Worm (Caenorhabditis elegans) whole organism, mixed stage, embryonic: Measurements from ENCODE around the gene sgn-1.

Experiments
- M03D4.4 ChIP-seq: sonication (generic microtip); optimal IDR thresholded peaks from 2 replicates; lab custom pipeline; 2017; ENCODE audit warnings: mild to moderate bottlenecking, missing genetic modification characterization, missing compliant biosample characterization
- bed-3 ChIP-seq: fragments of 200-800 bp; sonication (Bioruptor generic); optimal IDR thresholded peaks from 3 replicates; lab custom pipeline; 2018; ENCODE audit warnings: mild to moderate bottlenecking, missing genetic modification characterization, moderate library complexity, missing compliant biosample characterization
- ceh-39 ChIP-seq: fragments of 150-350 bp; optimal IDR thresholded peaks from 2 replicates; lab custom pipeline; 2014; ENCODE audit warnings: missing biosample characterization, missing genetic modification characterization
- ceh-43 ChIP-seq: fragments of 200-800 bp; sonication (Bioruptor generic); optimal IDR thresholded peaks from 2 replicates; lab custom pipeline; 2018; ENCODE audit warnings: mild to moderate bottlenecking, missing genetic modification characterization, moderate library complexity, missing compliant biosample characterization
- ceh-83 ChIP-seq: fragments of 200-800 bp; sonication (Bioruptor generic); optimal IDR thresholded peaks from 2 replicates; lab custom pipeline; 2018; ENCODE audit warnings: mild to moderate bottlenecking, missing genetic modification characterization, missing compliant biosample characterization
- cnd-1 ChIP-seq: fragments of 200-800 bp; sonication (Bioruptor generic); optimal IDR thresholded peaks from 2 replicates; lab custom pipeline; 2018; ENCODE audit warnings: mild to moderate bottlenecking, missing genetic modification characterization, missing compliant biosample characterization
- drap-1 ChIP-seq: fragments of 200-800 bp; sonication (Bioruptor generic); optimal IDR thresholded peaks from 3 replicates; lab custom pipeline; 2018; ENCODE audit warnings: mild to moderate bottlenecking, missing genetic modification characterization, missing compliant biosample characterization
- elt-3 ChIP-seq: fragments of 150-350 bp; optimal IDR thresholded peaks from 2 replicates; lab custom pipeline; 2014; ENCODE audit warnings: missing biosample characterization, missing genetic modification characterization
- flh-1 ChIP-seq: fragments of 200-800 bp; sonication (Bioruptor generic); optimal IDR thresholded peaks from 2 replicates; lab custom pipeline; 2018; ENCODE audit warnings: mild to moderate bottlenecking, missing genetic modification characterization, moderate library complexity, missing compliant biosample characterization
- hlh-1 ChIP-seq: fragments of 150-350 bp; optimal IDR thresholded peaks from 2 replicates; lab custom pipeline; 2014; ENCODE audit warnings: missing biosample characterization, missing genetic modification reagents, missing genetic modification characterization
- lin-13 ChIP-seq: fragments of 150-350 bp; optimal IDR thresholded peaks from 2 replicates; lab custom pipeline; 2014; ENCODE audit warnings: missing biosample characterization, missing genetic modification characterization
- lsy-2 ChIP-seq: fragments of 150-350 bp; optimal IDR thresholded peaks from 2 replicates; lab custom pipeline; 2014; ENCODE audit warnings: missing biosample characterization, missing genetic modification characterization
- mab-5 ChIP-seq: fragments of 150-350 bp; optimal IDR thresholded peaks from 2 replicates; lab custom pipeline; 2014; ENCODE audit warnings: missing biosample characterization, missing genetic modification characterization
- mep-1 ChIP-seq: fragments of 150-350 bp; optimal IDR thresholded peaks from 2 replicates; lab custom pipeline; 2017; ENCODE audit warnings: missing biosample characterization, missing genetic modification reagents, missing genetic modification characterization, inconsistent platforms
- mls-2 ChIP-seq: sonication (generic microtip); optimal IDR thresholded peaks from 2 replicates; lab custom pipeline; 2016; ENCODE audit warnings: mild to moderate bottlenecking, missing genetic modification characterization, moderate library complexity, missing compliant biosample characterization
- nhr-12 ChIP-seq: fragments of 150-350 bp; optimal IDR thresholded peaks from 2 replicates; lab custom pipeline; 2014; ENCODE audit warnings: missing biosample characterization, missing genetic modification characterization
- nhr-2 ChIP-seq: fragments of 150-350 bp; optimal IDR thresholded peaks from 2 replicates; lab custom pipeline; 2014; ENCODE audit warnings: missing biosample characterization, missing genetic modification characterization
- nhr-76 ChIP-seq: sonication (generic microtip); optimal IDR thresholded peaks from 2 replicates; lab custom pipeline; 2017; ENCODE audit warnings: missing biosample characterization, missing genetic modification characterization
- pha-4 ChIP-seq: fragments of 150-350 bp; optimal IDR thresholded peaks from 2 replicates; lab custom pipeline; 2018; ENCODE audit warnings: missing biosample characterization, missing genetic modification reagents, missing genetic modification characterization
- sem-2 ChIP-seq: fragments of 200-800 bp; sonication (Bioruptor generic); optimal IDR thresholded peaks from 2 replicates; lab custom pipeline; 2018; ENCODE audit warnings: mild to moderate bottlenecking, missing genetic modification characterization, missing compliant biosample characterization
- sptf-1 ChIP-seq: sonication (generic microtip); optimal IDR thresholded peaks from 2 replicates; lab custom pipeline; 2017; ENCODE audit warnings: mild to moderate bottlenecking, missing genetic modification characterization, moderate library complexity, missing compliant biosample characterization
- tbx-8 ChIP-seq: fragments of 200-800 bp; sonication (Bioruptor generic); optimal IDR thresholded peaks from 2 replicates; lab custom pipeline; 2018; ENCODE audit warnings: mild to moderate bottlenecking, missing genetic modification characterization, moderate library complexity, missing compliant biosample characterization
- unc-120 ChIP-seq: sonication (generic microtip); optimal IDR thresholded peaks from 2 replicates; lab custom pipeline; 2017; ENCODE audit warnings: missing genetic modification characterization, missing compliant biosample characterization; ENCODE audit not compliant: poor library complexity, severe bottlenecking
- unc-39 ChIP-seq: fragments of 150-350 bp; optimal IDR thresholded peaks from 2 replicates; lab custom pipeline; 2014; ENCODE audit warnings: missing biosample characterization, missing genetic modification characterization
- unc-62 ChIP-seq: fragments of 150-350 bp; optimal IDR thresholded peaks from 2 replicates; lab custom pipeline; 2014; ENCODE audit warnings: missing biosample characterization, missing genetic modification reagents, missing genetic modification characterization
- zip-8 ChIP-seq: fragments of 150-350 bp; optimal IDR thresholded peaks from 2 replicates; lab custom pipeline; 2014; ENCODE audit warnings: missing biosample characterization, missing genetic modification characterization
- ztf-11 ChIP-seq: fragments of 150-350 bp; optimal IDR thresholded peaks from 2 replicates; lab custom pipeline; 2014; ENCODE audit warnings: missing biosample characterization, missing genetic modification characterization

Gene sgn-1

ce11 chrII:8822711-8823110 is 39.2 kb upstream of the sgn-1 start:
- no peak for TF ChIP-seq ceh-39 (tag; lab: Kevin White, UChicago)
- TF ChIP-seq mep-1 (tag; lab: Kevin White, UChicago): no peak
- TF ChIP-seq elt-3 (tag; lab: Kevin White, UChicago): no peak
- TF ChIP-seq lsy-2: no peak
- TF ChIP-seq ceh-43 (GFP tag; lab: Kevin White, UChicago): no peak
- TF ChIP-seq, all 35 proteins: peak for 0

ce11 chrII:8821140-8821595 is 37.7 kb upstream of the sgn-1 start, which contains the start of gene F46C5.1:
TSS of gene F46C5.1 (minus strand) at chrII:8821190.
- TF ChIP-seq nhr-2 (tag; lab: Kevin White, UChicago): no peak
- no peak for TF ChIP-seq tbx-8
- no peak for TF ChIP-seq ceh-83
- TF ChIP-seq sem-2 (GFP tag; lab: Kevin White, UChicago): no peak
- no peak for TF ChIP-seq unc-120
- no peak for TF ChIP-seq M03D4.4 (tag; lab: Kevin White, UChicago)
- no peak for TF ChIP-seq cnd-1 (tag; lab: Kevin White, UChicago)
- TF ChIP-seq ztf-11 (tag; lab: Kevin White, UChicago): no peak
- TF ChIP-seq pha-4 (tag; lab: Kevin White, UChicago): no peak
- no peak for TF ChIP-seq ceh-39 (tag; lab: Kevin White, UChicago)
- no peak for TF ChIP-seq hlh-1
- no peak for TF ChIP-seq zip-8 (tag; lab: Kevin White, UChicago)
- TF ChIP-seq flh-1: no peak
- no peak for TF ChIP-seq unc-39 (tag; lab: Kevin White, UChicago)
- no peak for TF ChIP-seq nhr-76 (tag; lab: Kevin White, UChicago)
- TF ChIP-seq mls-2 (tag; lab: Kevin White, UChicago): no peak
- no peak for TF ChIP-seq nhr-12 (tag; lab: Kevin White, UChicago)
- TF ChIP-seq ceh-43 (GFP tag; lab: Kevin White, UChicago): no peak
- TF ChIP-seq drap-1 (GFP tag; lab: Kevin White, UChicago): no peak

- no peak for TF ChIP-seq drap-1 (GFP tag; lab: Kevin White, UChicago)
- TF ChIP-seq unc-120: no peak
- no peak for TF ChIP-seq mab-5
- no peak for TF ChIP-seq elt-3 (tag; lab: Kevin White, UChicago)
- no peak for TF ChIP-seq ceh-83
- no peak for TF ChIP-seq unc-62
- no peak for TF ChIP-seq sptf-1 (tag; lab: Kevin White, UChicago)
Observed at ce11 chrII:8820126-8820972, 36.9 kb upstream of the sgn-1 start.

- TF ChIP-seq nhr-76 (tag; lab: Kevin White, UChicago) (no peak), sem-2 (GFP tag; lab: Kevin White, UChicago) (no peak), ceh-39 (tag; lab: Kevin White, UChicago) (no peak), drap-1 (GFP tag; lab: Kevin White, UChicago) (no peak), unc-39 (tag; lab: Kevin White, UChicago) (no peak), mep-1 (tag; lab: Kevin White, UChicago) (no peak), bed-3 (GFP tag; lab: Kevin White, UChicago) (no peak), tbx-8 (no peak), nhr-12 (tag; lab: Kevin White, UChicago) (no peak)
Observed at ce11 chrII:8818978-8819896, 35.8 kb upstream of the sgn-1 start, which contains the start of gene F46C5.10. TSS of gene F46C5.10 (minus strand) at chrII:8819028.

ce11 chrII:8818257-8818656 is 34.8 kb upstream of the sgn-1 start:
- TF ChIP-seq unc-39 (tag; lab: Kevin White, UChicago) (no peak), zip-8 (tag; lab: Kevin White, UChicago) (no peak), mab-5 (no peak), mls-2 (tag; lab: Kevin White, UChicago) (no peak), hlh-1 (no peak), tbx-8 (no peak), ztf-11 (tag; lab: Kevin White, UChicago) (no peak), lin-13 (tag; lab: Kevin White, UChicago) (no peak), cnd-1 (tag; lab: Kevin White, UChicago) (no peak), ceh-83 (no peak), ceh-43 (GFP tag; lab: Kevin White, UChicago) (no peak), bed-3 (GFP tag; lab: Kevin White, UChicago) (no peak), flh-1 (no peak), mep-1 (tag; lab: Kevin White, UChicago) (no peak), elt-3 (tag; lab: Kevin White, UChicago) (no peak)
